Worm (Caenorhabditis elegans) whole organism, L4/young adult: Measurements from ENCODE around the gene H38K22.6.

Source experiments
- W03F9.2 ChIP-seq: fragments of 150-350 bp; optimal IDR thresholded peaks from 2 replicates; lab custom pipeline; 2014; ENCODE audit warnings: missing biosample characterization, missing genetic modification characterization
- him-1 ChIP-seq: sonication (generic microtip); optimal IDR thresholded peaks from 2 replicates; lab custom pipeline; 2016; ENCODE audit warnings: missing genotype, missing genetic modification reagents, missing genetic modification characterization, missing compliant biosample characterization

DNA sequence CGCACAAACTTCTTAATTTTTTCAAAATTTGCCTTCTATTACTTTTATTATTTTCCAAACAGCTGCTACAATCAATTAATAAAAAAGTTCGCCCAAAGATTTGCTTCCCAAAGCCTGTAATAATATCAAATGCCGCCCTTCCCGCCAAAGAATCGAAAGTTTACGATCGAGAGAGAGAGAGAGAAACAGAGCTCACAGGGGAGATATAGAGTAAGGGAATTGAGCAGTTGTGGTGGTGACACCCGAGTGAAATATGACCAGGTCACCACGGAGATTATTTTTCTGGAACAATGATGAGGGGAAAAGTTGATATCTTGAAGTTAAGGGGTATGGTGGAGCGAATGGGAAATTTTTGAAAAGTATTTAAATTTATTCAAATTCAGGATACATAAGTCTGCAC, 39.7 kb downstream of the H38K22.6 start:
- TF ChIP-seq W03F9.2 (tag; lab: Kevin White, UChicago) = no peak
- no peak for TF ChIP-seq him-1 (tag; lab: Kevin White, UChicago)
